Fruit fly (Drosophila melanogaster) whole organism, embryonic: ENCODE results near the gene CG15439.

Source experiments
- Asciz ChIP-seq: fragments of 200-800 bp; sonication (Bioruptor generic); optimal IDR thresholded peaks from 2 replicates; lab custom pipeline; 2017; ENCODE audit warnings: missing biosample characterization, mild to moderate bottlenecking, missing genetic modification characterization, missing genetic modification reagents
- BtbVII ChIP-seq: fragments of 200-800 bp; sonication (Bioruptor generic); optimal IDR thresholded peaks from 3 replicates; lab custom pipeline; 2017; ENCODE audit warnings: missing biosample characterization, mild to moderate bottlenecking, missing genetic modification characterization
- Bteb2 ChIP-seq: fragments of 200-800 bp; sonication (Bioruptor generic); optimal IDR thresholded peaks from 2 replicates; lab custom pipeline; 2016; ENCODE audit warnings: missing biosample characterization, missing genetic modification characterization
- CG10979 ChIP-seq: fragments of 200-800 bp; sonication (Bioruptor generic); optimal IDR thresholded peaks from 2 replicates; lab custom pipeline; 2018; ENCODE audit warnings: missing biosample characterization, mild to moderate bottlenecking, missing genetic modification characterization, moderate library complexity
- CG12744 ChIP-seq: fragments of 200-800 bp; sonication (Bioruptor generic); optimal IDR thresholded peaks from 2 replicates; lab custom pipeline; 2016; ENCODE audit warnings: missing biosample characterization, missing genetic modification characterization
- CG12769 ChIP-seq: fragments of 200-800 bp; sonication (Bioruptor generic); optimal IDR thresholded peaks from 2 replicates; lab custom pipeline; 2019; ENCODE audit warnings: missing biosample characterization, mild to moderate bottlenecking, missing genetic modification characterization, moderate library complexity
- CG14667 ChIP-seq: fragments of 200-800 bp; sonication (Bioruptor generic); IDR thresholded peaks from 2 replicates; pipeline ENCODE4 v1.3.6; 2022; ENCODE audit warnings: missing biosample characterization, missing genetic modification characterization
- CG15269 ChIP-seq: fragments of 200-800 bp; sonication (Bioruptor generic); optimal IDR thresholded peaks from 2 replicates; lab custom pipeline; 2018; ENCODE audit warnings: missing biosample characterization, mild to moderate bottlenecking, missing genetic modification characterization, moderate library complexity
- CG16779 ChIP-seq: fragments of 200-800 bp; sonication (Bioruptor generic); IDR thresholded peaks from 2 replicates; pipeline ENCODE4 v1.3.6; 2022; ENCODE audit warnings: missing biosample characterization, missing genetic modification characterization
- CG17186 ChIP-seq: fragments of 200-800 bp; sonication (Bioruptor generic); optimal IDR thresholded peaks from 3 replicates; lab custom pipeline; 2017; ENCODE audit warnings: missing biosample characterization, missing genetic modification reagents, missing genetic modification characterization
- CG17802 ChIP-seq: fragments of 200-800 bp; sonication (Bioruptor generic); optimal IDR thresholded peaks from 2 replicates; lab custom pipeline; 2018; ENCODE audit warnings: missing biosample characterization, mild to moderate bottlenecking, missing genetic modification characterization, moderate library complexity
- CG17912 ChIP-seq: fragments of 200-800 bp; sonication (Bioruptor generic); optimal IDR thresholded peaks from 2 replicates; lab custom pipeline; 2018; ENCODE audit warnings: missing biosample characterization, mild to moderate bottlenecking, missing genetic modification characterization
- CG30403 ChIP-seq: fragments of 200-800 bp; sonication (Bioruptor generic); optimal IDR thresholded peaks from 3 replicates; lab custom pipeline; 2016; ENCODE audit warnings: missing biosample characterization, missing genetic modification characterization
- CG32772 ChIP-seq: fragments of 200-800 bp; sonication (Bioruptor generic); IDR thresholded peaks from 2 replicates; pipeline ENCODE4 v1.3.6; 2022; ENCODE audit warnings: missing biosample characterization, missing genetic modification characterization
- CG34224 ChIP-seq: fragments of 200-800 bp; sonication (Bioruptor generic); IDR thresholded peaks from 3 replicates; pipeline ENCODE4 v1.3.6; 2022; ENCODE audit warnings: missing biosample characterization, missing genetic modification characterization; ENCODE audit not compliant: partially characterized antibody
- CG43689 ChIP-seq: fragments of 200-800 bp; sonication (Bioruptor generic); IDR thresholded peaks from 2 replicates; pipeline ENCODE4 v1.3.6; 2022; ENCODE audit warnings: missing biosample characterization, missing genetic modification characterization
- CG4424 ChIP-seq: fragments of 200-800 bp; sonication (Bioruptor generic); optimal IDR thresholded peaks from 3 replicates; lab custom pipeline; 2016; ENCODE audit warnings: missing biosample characterization, missing genetic modification characterization
- CG6654 ChIP-seq: fragments of 200-800 bp; sonication (Bioruptor generic); optimal IDR thresholded peaks from 2 replicates; lab custom pipeline; 2017; ENCODE audit warnings: missing biosample characterization, mild to moderate bottlenecking, missing genetic modification characterization
- CG6765 ChIP-seq: fragments of 200-800 bp; sonication (Bioruptor generic); optimal IDR thresholded peaks from 3 replicates; lab custom pipeline; 2017; ENCODE audit warnings: missing biosample characterization, mild to moderate bottlenecking, missing genetic modification characterization
- CG6813 ChIP-seq: fragments of 200-800 bp; sonication (Bioruptor generic); optimal IDR thresholded peaks from 2 replicates; lab custom pipeline; 2017; ENCODE audit warnings: missing biosample characterization, missing genetic modification characterization, mild to moderate bottlenecking, moderate library complexity, missing genetic modification reagents
- CG7839 ChIP-seq: fragments of 200-800 bp; sonication (Bioruptor generic); optimal IDR thresholded peaks from 3 replicates; lab custom pipeline; 2018; ENCODE audit warnings: missing biosample characterization, mild to moderate bottlenecking, missing genetic modification characterization, moderate library complexity
- CG7987 ChIP-seq: fragments of 200-800 bp; sonication (Bioruptor generic); optimal IDR thresholded peaks from 2 replicates; lab custom pipeline; 2018; ENCODE audit warnings: missing biosample characterization, mild to moderate bottlenecking, missing genetic modification characterization, moderate library complexity
- CG8089 ChIP-seq: fragments of 200-800 bp; sonication (Bioruptor generic); optimal IDR thresholded peaks from 3 replicates; lab custom pipeline; 2016; ENCODE audit warnings: missing biosample characterization, missing genetic modification characterization
- CG8765 ChIP-seq: fragments of 200-800 bp; sonication (Bioruptor generic); IDR thresholded peaks from 2 replicates; pipeline ENCODE4 v1.3.6; 2022; ENCODE audit warnings: missing biosample characterization, missing genetic modification characterization
- CG9932 ChIP-seq: fragments of 200-800 bp; sonication (Bioruptor generic); IDR thresholded peaks from 2 replicates; pipeline ENCODE4 v1.3.6; 2022; ENCODE audit warnings: missing biosample characterization, missing genetic modification characterization
- CrebB ChIP-seq: fragments of 200-800 bp; sonication (Bioruptor generic); optimal IDR thresholded peaks from 3 replicates; lab custom pipeline; 2018; ENCODE audit warnings: missing biosample characterization, mild to moderate bottlenecking, missing genetic modification characterization
- D ChIP-seq, 2 experiments: fragments of 200-800 bp in 1 of 2; fragments of >200 bp in 1 of 2; sonication (Bioruptor generic) in 1 of 2; optimal IDR thresholded peaks; 2 replicates in 1 of 2; 3 replicates in 1 of 2; lab custom pipeline; 2017; ENCODE audit warnings: mild to moderate bottlenecking in 1 of 2, missing biosample characterization in 1 of 2, missing genetic modification characterization in 1 of 2, missing genetic modification reagents in 1 of 2
- ERR ChIP-seq: fragments of 200-800 bp; sonication (Bioruptor generic); optimal IDR thresholded peaks from 2 replicates; lab custom pipeline; 2016; ENCODE audit warnings: missing biosample characterization, missing genetic modification characterization
- H2.0 ChIP-seq: fragments of 200-800 bp; sonication (Bioruptor generic); IDR thresholded peaks from 2 replicates; pipeline ENCODE4 v1.3.6; 2022; ENCODE audit warnings: missing biosample characterization, missing genetic modification characterization
- Meics ChIP-seq: fragments of 200-800 bp; sonication (Bioruptor generic); optimal IDR thresholded peaks from 2 replicates; lab custom pipeline; 2017; ENCODE audit warnings: missing biosample characterization, mild to moderate bottlenecking, missing genetic modification characterization
- Optix ChIP-seq: fragments of 200-800 bp; sonication (Bioruptor generic); IDR thresholded peaks from 3 replicates; pipeline ENCODE4 v1.3.6; 2022; ENCODE audit warnings: missing biosample characterization, missing genetic modification characterization
- Sry-β ChIP-seq: fragments of 200-800 bp; sonication (Bioruptor generic); optimal IDR thresholded peaks from 2 replicates; lab custom pipeline; 2018; ENCODE audit warnings: missing biosample characterization, mild to moderate bottlenecking, missing genetic modification characterization, moderate library complexity
- Vsx1 ChIP-seq: fragments of 200-800 bp; sonication (Bioruptor generic); optimal IDR thresholded peaks from 2 replicates; lab custom pipeline; 2017; ENCODE audit warnings: missing biosample characterization, mild to moderate bottlenecking, missing genetic modification characterization, missing genetic modification reagents
- bowl ChIP-seq: fragments of 200-800 bp; sonication (Bioruptor generic); IDR thresholded peaks from 2 replicates; pipeline ENCODE4 v1.3.6; 2022; ENCODE audit warnings: missing biosample characterization, missing genetic modification characterization
- cg ChIP-seq: fragments of 200-800 bp; sonication (Bioruptor generic); optimal IDR thresholded peaks from 3 replicates; lab custom pipeline; 2019; ENCODE audit warnings: missing biosample characterization, mild to moderate bottlenecking, missing genetic modification characterization, moderate library complexity
- chn ChIP-seq: fragments of 200-800 bp; sonication (Bioruptor generic); optimal IDR thresholded peaks from 2 replicates; lab custom pipeline; 2016; ENCODE audit warnings: missing biosample characterization, missing genetic modification characterization
- dysf ChIP-seq: fragments of 200-800 bp; sonication (Bioruptor generic); IDR thresholded peaks from 3 replicates; pipeline ENCODE4 v1.3.6; 2022; ENCODE audit warnings: missing biosample characterization, missing genetic modification characterization
- fd3F ChIP-seq: fragments of 200-800 bp; sonication (Bioruptor generic); optimal IDR thresholded peaks from 2 replicates; lab custom pipeline; 2018; ENCODE audit warnings: missing biosample characterization, mild to moderate bottlenecking, missing genetic modification characterization, moderate library complexity
- fru ChIP-seq: fragments of >200 bp; optimal IDR thresholded peaks from 2 replicates; lab custom pipeline; 2017
- inv ChIP-seq: fragments of 200-800 bp; sonication (Bioruptor generic); IDR thresholded peaks from 2 replicates; pipeline ENCODE4 v1.3.6; 2022; ENCODE audit warnings: missing biosample characterization, missing genetic modification characterization; ENCODE audit not compliant: partially characterized antibody
- kay ChIP-seq: fragments of 200-800 bp; sonication (Bioruptor generic); optimal IDR thresholded peaks from 2 replicates; lab custom pipeline; 2016; ENCODE audit warnings: missing biosample characterization, missing genetic modification characterization
- pho ChIP-seq: fragments of 200-800 bp; sonication (Bioruptor generic); optimal IDR thresholded peaks from 2 replicates; lab custom pipeline; 2016; ENCODE audit warnings: missing biosample characterization, missing genetic modification characterization
- pzg ChIP-seq: fragments of 200-800 bp; sonication (Bioruptor generic); optimal IDR thresholded peaks from 3 replicates; lab custom pipeline; 2018; ENCODE audit warnings: missing biosample characterization, mild to moderate bottlenecking, missing genetic modification characterization, moderate library complexity
- ranshi ChIP-seq: fragments of 200-800 bp; sonication (Bioruptor generic); IDR thresholded peaks from 2 replicates; pipeline ENCODE4 v1.3.6; 2022; ENCODE audit warnings: missing biosample characterization, missing genetic modification characterization
- rib ChIP-seq: fragments of 200-800 bp; sonication (Bioruptor generic); IDR thresholded peaks from 2 replicates; pipeline ENCODE4 v1.3.6; 2022; ENCODE audit warnings: missing biosample characterization, missing genetic modification characterization
- sisA ChIP-seq: fragments of 200-800 bp; sonication (Bioruptor generic); IDR thresholded peaks from 2 replicates; pipeline ENCODE4 v1.3.6; 2022; ENCODE audit warnings: missing biosample characterization, missing genetic modification characterization
- slp2 ChIP-seq: fragments of 200-800 bp; sonication (Bioruptor generic); optimal IDR thresholded peaks from 2 replicates; lab custom pipeline; 2016; ENCODE audit warnings: missing biosample characterization, missing genetic modification characterization
- tio ChIP-seq: fragments of 200-800 bp; sonication (Bioruptor generic); optimal IDR thresholded peaks from 2 replicates; lab custom pipeline; 2017; ENCODE audit warnings: missing biosample characterization, missing genetic modification characterization, inconsistent platforms
- toy ChIP-seq: fragments of 200-800 bp; sonication (Bioruptor generic); IDR thresholded peaks from 2 replicates; pipeline ENCODE4 v1.3.6; 2022; ENCODE audit warnings: missing biosample characterization, missing genetic modification characterization
- ttk ChIP-seq: fragments of 200-800 bp; sonication (Bioruptor generic); IDR thresholded peaks from 2 replicates; pipeline ENCODE4 v2.1.2; 2022; ENCODE audit warnings: missing biosample characterization, missing genetic modification characterization
- unpg ChIP-seq: fragments of 200-800 bp; sonication (Bioruptor generic); optimal IDR thresholded peaks from 3 replicates; lab custom pipeline; 2018; ENCODE audit warnings: missing biosample characterization, mild to moderate bottlenecking, missing genetic modification characterization, moderate library complexity
- zfh2 ChIP-seq: fragments of 200-800 bp; sonication (Bioruptor generic); optimal IDR thresholded peaks from 2 replicates; lab custom pipeline; 2016; ENCODE audit warnings: missing biosample characterization, missing genetic modification characterization

Gene CG15439

DNA sequence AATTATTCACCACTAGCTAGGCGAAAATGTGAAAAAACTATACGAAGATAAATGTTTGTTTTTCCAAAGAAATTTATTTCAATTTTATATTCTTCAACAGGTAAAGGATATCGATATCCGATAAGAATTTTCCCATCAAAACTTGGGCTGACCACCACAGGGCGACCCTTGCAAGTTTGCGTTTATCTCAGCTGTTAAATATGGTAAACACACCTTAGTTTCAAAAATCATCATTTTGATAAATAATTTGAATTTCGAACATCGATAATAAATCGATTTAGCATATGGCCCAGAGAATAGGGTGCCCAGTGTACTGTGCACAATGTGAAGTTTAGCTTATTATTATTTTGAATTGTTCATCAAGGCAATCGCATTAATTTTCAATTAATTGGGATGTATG lies 10.5 kb upstream of the CG15439 start, which contains the start of the genes CG15443 and Paris (continued):
- TF ChIP-seq CG6813 = no peak
- TF ChIP-seq tio (GFP tag; lab: Kevin White, UChicago) = no peak
- no peak for TF ChIP-seq toy
- no peak for TF ChIP-seq rib (GFP tag; lab: Robert Waterston, UW)
- peak; percentile 14 for TF ChIP-seq CG7987 (GFP tag; lab: Kevin White, UChicago)
- TF ChIP-seq sisA = no peak
- TF ChIP-seq CG8765 (GFP tag; lab: Robert Waterston, UW) = no peak
- TF ChIP-seq D (optimal IDR thresholded peaks at IDR 0.05; lab: Kevin White, UChicago) = no peak
- no peak for TF ChIP-seq D (GFP tag; optimal IDR thresholded peaks at IDR 0.05; lab: Kevin White, UChicago)
- TF ChIP-seq kay (GFP tag; lab: Kevin White, UChicago) = no peak
- no peak for TF ChIP-seq CG6654
- TF ChIP-seq CG12769 = no peak
- TF ChIP-seq dysf (GFP tag; lab: Robert Waterston, UW) = no peak
- TF ChIP-seq slp2 = no peak
- no peak for TF ChIP-seq H2.0 (GFP tag; lab: Robert Waterston, UW)
- peak; percentile 61 for TF ChIP-seq pzg (GFP tag; lab: Kevin White, UChicago)
- no peak for TF ChIP-seq CG17912 (GFP tag; lab: Kevin White, UChicago)
- no peak for TF ChIP-seq CrebB
- no peak for TF ChIP-seq ttk (GFP tag; lab: Robert Waterston, UW)
- TF ChIP-seq CG12744 = no peak
- no peak for TF ChIP-seq cg (GFP tag; lab: Kevin White, UChicago)
- no peak for TF ChIP-seq pho (GFP tag; lab: Kevin White, UChicago)
- no peak for TF ChIP-seq CG43689 (GFP tag; lab: Robert Waterston, UW)
- TF ChIP-seq CG17186 (GFP tag; lab: Kevin White, UChicago) = peak; percentile 61
- no peak for TF ChIP-seq fd3F
- TF ChIP-seq CG9932 = no peak
- TF ChIP-seq CG17802 = no peak
- no peak for TF ChIP-seq unpg (GFP tag; lab: Kevin White, UChicago)
- TF ChIP-seq CG10979 (tag; lab: Kevin White, UChicago) = no peak
- TF ChIP-seq CG14667 (GFP tag; lab: Robert Waterston, UW) = no peak
- TF ChIP-seq CG4424 (GFP tag; lab: Kevin White, UChicago) = no peak
- TF ChIP-seq CG15269 (tag; lab: Kevin White, UChicago) = no peak
- TF ChIP-seq BtbVII (GFP tag; lab: Kevin White, UChicago) = peak; percentile 17
- TF ChIP-seq inv = peak; percentile 73
- TF ChIP-seq CG8089 (GFP tag; lab: Kevin White, UChicago) = no peak
- TF ChIP-seq chn = no peak
- TF ChIP-seq Meics (GFP tag; lab: Kevin White, UChicago) = peak; percentile 21
- TF ChIP-seq Bteb2 (GFP tag; lab: Kevin White, UChicago) = no peak
- no peak for TF ChIP-seq ERR (GFP tag; lab: Kevin White, UChicago)
- peak; percentile 75 for TF ChIP-seq CG34224 (GFP tag; lab: Robert Waterston, UW)
- no peak for TF ChIP-seq fru (lab: Kevin White, UChicago)
- no peak for TF ChIP-seq bowl (GFP tag; lab: Robert Waterston, UW)
- TF ChIP-seq CG30403 = no peak
- TF ChIP-seq CG6765 (GFP tag; lab: Kevin White, UChicago) = no peak
- peak; percentile 2 for TF ChIP-seq Sry-β (GFP tag; lab: Kevin White, UChicago)
- no peak for TF ChIP-seq CG16779
- no peak for TF ChIP-seq ranshi (GFP tag; lab: Robert Waterston, UW)
- no peak for TF ChIP-seq CG32772 (GFP tag; lab: Robert Waterston, UW)
- TF ChIP-seq zfh2 (GFP tag; lab: Kevin White, UChicago) = no peak
- peak; percentile 16 for TF ChIP-seq CG7839
- TF ChIP-seq Asciz (GFP tag; lab: Kevin White, UChicago) = no peak
- no peak for TF ChIP-seq Optix (GFP tag; lab: Robert Waterston, UW)
- no peak for TF ChIP-seq Vsx1 (GFP tag; lab: Kevin White, UChicago)
